Worm (Caenorhabditis elegans): Measurements from ENCODE around the gene T07A9.14.

The T07A9.14 gene

DNA sequence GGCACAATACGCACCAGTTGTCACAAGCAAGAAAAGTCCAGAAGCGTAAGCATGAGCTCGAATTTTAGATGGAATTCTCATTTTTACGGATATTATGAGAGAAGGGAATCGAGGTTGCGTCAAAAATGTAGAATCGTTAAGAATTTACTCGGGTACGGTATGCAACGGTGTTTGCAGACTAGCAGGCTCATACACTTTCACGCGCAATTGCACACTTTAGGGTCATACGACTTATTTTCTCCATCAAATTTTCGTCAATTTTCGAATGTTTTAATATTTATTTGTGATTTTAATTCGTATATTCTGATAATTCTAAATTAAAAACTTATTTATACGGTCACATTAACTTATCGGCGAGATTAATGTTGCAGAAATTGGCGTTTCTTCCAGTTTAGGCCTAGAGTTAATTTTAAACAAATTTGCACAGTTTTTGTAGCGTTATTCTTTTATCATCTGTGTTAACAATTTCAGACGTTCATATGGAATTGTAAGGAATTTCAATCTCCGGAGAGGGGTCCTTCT lies 7.0 kb downstream of the T07A9.14 start, which contains the start of the genes T07A9.15 and nog-1 (continued):
- TF ChIP-seq zip-11 (GFP tag; IDR thresholded peaks at IDR 0.05), result no peak
- TF ChIP-seq tra-1 (GFP tag; IDR thresholded peaks at IDR 0.05), result no peak
- TF ChIP-seq pha-4 (GFP tag; IDR thresholded peaks at IDR 0.05), result 0 out of 2 replicates have a peak, but pooled peaks have one; percentile 28
- peak; percentile 33 for TF ChIP-seq pha-4 (tag; optimal IDR thresholded peaks at IDR 0.05)
- no peak for TF ChIP-seq aly-2 (tag; optimal IDR thresholded peaks at IDR 0.05)
- TF ChIP-seq Y48G9A.11 (GFP tag; IDR thresholded peaks at IDR 0.05), result no peak
- no peak for TF ChIP-seq madf-9 (GFP tag; conservative IDR thresholded peaks at IDR 0.05)
- peak; percentile 92 for TF ChIP-seq hlh-30 (tag; optimal IDR thresholded peaks at IDR 0.05; ENCODE audit: insufficient read depth)
- TF ChIP-seq tag-97 (GFP tag; IDR thresholded peaks at IDR 0.05), result no peak
- peak in 1 of 2 experiments; percentile 27 for TF ChIP-seq hif-1 (tag; optimal IDR thresholded peaks at IDR 0.05)
- no peak for TF ChIP-seq madf-5 (GFP tag; IDR thresholded peaks at IDR 0.05)
- no peak for TF ChIP-seq lin-29 (GFP tag; IDR thresholded peaks at IDR 0.05)
- no peak for TF ChIP-seq skn-1 (tag; optimal IDR thresholded peaks at IDR 0.05)
- no peak for TF ChIP-seq ceh-20 (GFP tag; IDR thresholded peaks at IDR 0.05)
- TF ChIP-seq nhr-10 (tag; optimal IDR thresholded peaks at IDR 0.05), result no peak
- peak; percentile 68 for TF ChIP-seq mep-1 (tag; optimal IDR thresholded peaks at IDR 0.05)
- no peak for TF ChIP-seq daf-16 (GFP tag; optimal IDR thresholded peaks at IDR 0.05)
- TF ChIP-seq daf-16 (tag; optimal IDR thresholded peaks at IDR 0.05), result no peak
- TF ChIP-seq Y5F2A.4 (GFP tag; optimal IDR thresholded peaks at IDR 0.05), result no peak
- no peak for TF ChIP-seq mxl-3 (GFP tag; optimal IDR thresholded peaks at IDR 0.05)
- TF ChIP-seq zfp-3 (GFP tag; conservative IDR thresholded peaks at IDR 0.05), result no peak
- peak; percentile 40 for TF ChIP-seq nhr-25 (tag; optimal IDR thresholded peaks at IDR 0.05; ENCODE audit: borderline replicate concordance, insufficient read depth)
- TF ChIP-seq nhr-111 (GFP tag; optimal IDR thresholded peaks at IDR 0.05), result no peak
- no peak for TF ChIP-seq ceh-28 (tag; optimal IDR thresholded peaks at IDR 0.05)
- no peak for TF ChIP-seq Y75B8A.6 (GFP tag; IDR thresholded peaks at IDR 0.05)
- TF ChIP-seq lim-7 (GFP tag; IDR thresholded peaks at IDR 0.05), result no peak
- TF ChIP-seq php-3 (GFP tag; IDR thresholded peaks at IDR 0.05), result no peak
- no peak for TF ChIP-seq nhr-237 (tag; optimal IDR thresholded peaks at IDR 0.05)
- peak; percentile 33 for TF ChIP-seq dve-1 (tag; optimal IDR thresholded peaks at IDR 0.05; ENCODE audit: insufficient read depth)
- TF ChIP-seq spr-3 (GFP tag; optimal IDR thresholded peaks at IDR 0.05), result no peak
- TF ChIP-seq egl-43 (GFP tag; IDR thresholded peaks at IDR 0.05), result no peak
- no peak for TF ChIP-seq nhr-48 (tag; optimal IDR thresholded peaks at IDR 0.05)
- TF ChIP-seq nhr-28 (tag; optimal IDR thresholded peaks at IDR 0.05), result no peak
- no peak for TF ChIP-seq daf-12 (tag; optimal IDR thresholded peaks at IDR 0.05)
- TF ChIP-seq dmd-6 (GFP tag; IDR thresholded peaks at IDR 0.05), result peak; percentile 31; the same call in 1 of the 2 replicates
- TF ChIP-seq vab-7 (GFP tag; IDR thresholded peaks at IDR 0.05), result 0 out of 2 replicates have a peak, but pooled peaks have one; percentile 22
- TF ChIP-seq aha-1 (tag), result peak; percentile 89
- peak; percentile 63 for TF ChIP-seq dpl-1 (GFP tag; optimal IDR thresholded peaks at IDR 0.05)
- no peak for TF ChIP-seq F37D6.2 (tag; optimal IDR thresholded peaks at IDR 0.05)
- TF ChIP-seq F49E8.2 (tag; optimal IDR thresholded peaks at IDR 0.05; ENCODE audit: borderline replicate concordance), result no peak
- TF ChIP-seq unc-130 (GFP tag; optimal IDR thresholded peaks at IDR 0.05), result no peak
- peak; percentile 41 for TF ChIP-seq rbr-2 (tag; optimal IDR thresholded peaks at IDR 0.05)
- no peak for TF ChIP-seq nhr-102 (tag; optimal IDR thresholded peaks at IDR 0.05)
- TF ChIP-seq lir-3 (tag; optimal IDR thresholded peaks at IDR 0.05), result no peak
- TF ChIP-seq lin-1 (GFP tag; IDR thresholded peaks at IDR 0.05), result no peak
- no peak for TF ChIP-seq mdl-1 (tag; optimal IDR thresholded peaks at IDR 0.05)
- no peak for TF ChIP-seq ceh-82 (tag; optimal IDR thresholded peaks at IDR 0.05)
- TF ChIP-seq mdt-29 (GFP tag; IDR thresholded peaks at IDR 0.05), result no peak
- TF ChIP-seq gei-8 (GFP tag; optimal IDR thresholded peaks at IDR 0.05), result no peak
- TF ChIP-seq ZK337.2 (GFP tag; IDR thresholded peaks at IDR 0.05), result no peak
- TF ChIP-seq dmd-8 (GFP tag; IDR thresholded peaks at IDR 0.05), result no peak
